Worm (Caenorhabditis elegans) whole organism, late embryonic: ENCODE data around the gene C46F2.1.

Experiments
- C08G9.2 ChIP-seq: sonication (generic microtip); optimal IDR thresholded peaks from 2 replicates; lab custom pipeline; 2016; ENCODE audit warnings: mild to moderate bottlenecking, missing genetic modification characterization, moderate library complexity, missing compliant biosample characterization
- K02D7.2 ChIP-seq: sonication (generic microtip); optimal IDR thresholded peaks from 2 replicates; lab custom pipeline; 2017; ENCODE audit warnings: mild to moderate bottlenecking, missing genetic modification characterization, missing compliant biosample characterization
- K09A11.1 ChIP-seq: sonication (generic microtip); optimal IDR thresholded peaks from 2 replicates; lab custom pipeline; 2017; ENCODE audit warnings: antibody characterized with exemption, mild to moderate bottlenecking, missing genetic modification characterization, missing compliant biosample characterization; ENCODE audit not compliant: insufficient read depth
- ahr-1 ChIP-seq: sonication (generic microtip); optimal IDR thresholded peaks from 2 replicates; lab custom pipeline; 2016; ENCODE audit warnings: missing genetic modification characterization, missing compliant biosample characterization
- ceh-18 ChIP-seq: sonication (generic microtip); optimal IDR thresholded peaks from 2 replicates; lab custom pipeline; 2016; ENCODE audit warnings: missing genetic modification characterization, missing compliant biosample characterization
- ceh-48 ChIP-seq: sonication (generic microtip); optimal IDR thresholded peaks from 2 replicates; lab custom pipeline; 2016; ENCODE audit warnings: missing genetic modification characterization, inconsistent platforms, missing compliant biosample characterization
- ceh-6 ChIP-seq: fragments of 200-800 bp; sonication (Bioruptor generic); optimal IDR thresholded peaks from 2 replicates; lab custom pipeline; 2018; ENCODE audit warnings: mild to moderate bottlenecking, missing genetic modification characterization, missing compliant biosample characterization
- ceh-9 ChIP-seq: sonication (generic microtip); optimal IDR thresholded peaks from 2 replicates; lab custom pipeline; 2016; ENCODE audit warnings: mild to moderate bottlenecking, missing genetic modification characterization, inconsistent platforms, missing compliant biosample characterization
- dmd-4 ChIP-seq: sonication (generic microtip); optimal IDR thresholded peaks from 2 replicates; lab custom pipeline; 2016; ENCODE audit warnings: borderline replicate concordance, missing genetic modification characterization, missing compliant biosample characterization
- elt-2 ChIP-seq: sonication (generic microtip); optimal IDR thresholded peaks from 2 replicates; lab custom pipeline; 2016; ENCODE audit warnings: missing genetic modification reagents, missing genetic modification characterization, missing compliant biosample characterization
- ets-4 ChIP-seq: sonication (generic microtip); optimal IDR thresholded peaks from 2 replicates; lab custom pipeline; 2016; ENCODE audit warnings: missing genetic modification characterization, missing compliant biosample characterization
- eyg-1 ChIP-seq: sonication (generic microtip); optimal IDR thresholded peaks from 2 replicates; lab custom pipeline; 2016; ENCODE audit warnings: missing genotype, missing genetic modification characterization, missing compliant biosample characterization
- fax-1 ChIP-seq: sonication (generic microtip); optimal IDR thresholded peaks from 2 replicates; lab custom pipeline; 2016; ENCODE audit warnings: missing genotype, missing genetic modification characterization, missing compliant biosample characterization
- hlh-15 ChIP-seq: sonication (generic microtip); optimal IDR thresholded peaks from 2 replicates; lab custom pipeline; 2016; ENCODE audit warnings: missing genetic modification characterization, missing compliant biosample characterization
- hlh-30 ChIP-seq: sonication (generic microtip); optimal IDR thresholded peaks from 2 replicates; lab custom pipeline; 2017; ENCODE audit warnings: antibody characterized with exemption, missing genetic modification characterization, missing compliant biosample characterization; ENCODE audit not compliant: insufficient read depth
- hlh-8 ChIP-seq: sonication (generic microtip); optimal IDR thresholded peaks from 2 replicates; lab custom pipeline; 2016; ENCODE audit warnings: missing genotype, missing genetic modification characterization, missing compliant biosample characterization
- lin-11 ChIP-seq: fragments of 200-800 bp; sonication (Bioruptor generic); optimal IDR thresholded peaks from 2 replicates; lab custom pipeline; 2018; ENCODE audit warnings: mild to moderate bottlenecking, missing genetic modification characterization, missing compliant biosample characterization
- madf-2 ChIP-seq: sonication (generic microtip); optimal IDR thresholded peaks from 2 replicates; lab custom pipeline; 2017; ENCODE audit warnings: missing genetic modification characterization, missing compliant biosample characterization
- nhr-232 ChIP-seq: sonication (generic microtip); optimal IDR thresholded peaks from 2 replicates; lab custom pipeline; 2016; ENCODE audit warnings: missing genetic modification characterization, missing compliant biosample characterization
- npax-4 ChIP-seq: sonication (generic microtip); optimal IDR thresholded peaks from 2 replicates; lab custom pipeline; 2016; ENCODE audit warnings: missing genetic modification characterization, missing compliant biosample characterization
- odd-2 ChIP-seq: sonication (generic microtip); optimal IDR thresholded peaks from 2 replicates; lab custom pipeline; 2017; ENCODE audit warnings: antibody characterized with exemption, mild to moderate bottlenecking, missing genetic modification characterization, missing compliant biosample characterization
- pat-9 ChIP-seq: fragments of 200-800 bp; sonication (Bioruptor generic); optimal IDR thresholded peaks from 2 replicates; lab custom pipeline; 2018; ENCODE audit warnings: mild to moderate bottlenecking, missing genetic modification characterization, moderate library complexity, missing compliant biosample characterization
- pax-1 ChIP-seq: fragments of 150-350 bp; optimal IDR thresholded peaks from 2 replicates; lab custom pipeline; 2014; ENCODE audit warnings: missing biosample characterization, missing genetic modification characterization
- sdc-2 ChIP-seq: sonication (generic microtip); optimal IDR thresholded peaks from 2 replicates; lab custom pipeline; 2016; ENCODE audit warnings: missing genotype, missing genetic modification characterization, missing compliant biosample characterization
- sox-4 ChIP-seq: sonication (generic microtip); optimal IDR thresholded peaks from 2 replicates; lab custom pipeline; 2017; ENCODE audit warnings: mild to moderate bottlenecking, missing genetic modification characterization, inconsistent platforms, missing compliant biosample characterization
- tbx-2 ChIP-seq: sonication (generic microtip); optimal IDR thresholded peaks from 2 replicates; lab custom pipeline; 2016; ENCODE audit warnings: missing genetic modification characterization, missing compliant biosample characterization
- unc-3 ChIP-seq, 2 experiments: fragments of 200-800 bp in 1 of 2; sonication (Bioruptor generic) in 1 of 2; sonication (generic microtip) in 1 of 2; conservative IDR thresholded peaks in 1 of 2; optimal IDR thresholded peaks in 1 of 2; 2 replicates each; pipeline versions ENCODE4 v1.3.6 to Lab custom; 2016 to 2022; ENCODE audit warnings: missing compliant biosample characterization in 2 of 2, missing genetic modification characterization in 2 of 2, missing genetic modification reagents in 1 of 2
- unc-86 ChIP-seq: sonication (generic microtip); optimal IDR thresholded peaks from 2 replicates; lab custom pipeline; 2016; ENCODE audit warnings: missing genetic modification characterization, missing compliant biosample characterization
- ztf-16 ChIP-seq: sonication (generic microtip); optimal IDR thresholded peaks from 2 replicates; lab custom pipeline; 2017; ENCODE audit warnings: missing genetic modification characterization, missing compliant biosample characterization

C46F2.1 gene

DNA sequence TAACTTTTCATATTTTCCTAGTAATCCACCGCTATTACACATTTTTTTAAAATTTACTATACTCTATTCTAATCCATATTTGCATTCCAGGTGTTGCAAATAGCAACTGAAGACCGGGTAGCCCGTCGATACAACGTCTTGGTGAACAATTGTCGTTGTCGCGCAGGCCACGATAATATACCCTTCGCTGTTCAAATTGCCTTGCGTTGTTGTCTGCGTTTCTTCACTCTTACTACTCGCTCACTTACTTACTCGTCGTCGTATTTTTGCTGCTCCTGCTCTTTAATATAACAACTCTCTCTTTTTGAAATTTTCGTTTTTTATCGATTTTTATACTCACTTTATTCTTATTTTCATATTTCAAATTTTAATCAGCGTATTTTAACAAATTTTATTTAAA lies 26.1 kb downstream of the C46F2.1 start, which contains the start of gene K07E3.2:
Gene K07E3.2 (plus strand): TSS at position 400 of the 400 bp plus-strand sequence.
- TF ChIP-seq sdc-2 (tag; lab: Kevin White, UChicago) = peak; percentile 92
- no peak for TF ChIP-seq elt-2 (tag; lab: Kevin White, UChicago)
- TF ChIP-seq, all 69 proteins: peak for 1

DNA sequence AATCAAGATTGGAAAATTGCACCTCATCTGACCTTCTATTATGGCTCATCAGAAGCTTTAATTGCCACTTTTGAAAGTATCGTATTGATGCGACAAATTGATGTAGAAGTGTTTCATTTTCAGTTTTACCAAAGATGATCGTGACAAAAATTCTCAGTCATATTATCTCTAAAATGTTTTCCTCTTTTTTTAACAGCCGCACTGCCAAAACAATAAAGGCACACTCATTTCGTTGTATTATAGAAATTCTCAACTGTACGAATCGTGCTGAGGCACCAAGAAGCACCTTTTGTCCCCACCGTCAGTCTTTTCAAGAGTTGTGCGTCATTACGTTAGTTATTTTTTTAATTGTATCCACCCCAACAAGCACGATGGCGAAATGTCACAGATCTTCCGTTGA lies 30.1 kb downstream of the C46F2.1 start, which contains the start of gene K07E3.9:
Gene K07E3.9 (plus strand): TSS at position 301 of the 400 bp plus-strand sequence.
- TF ChIP-seq unc-3 (GFP tag; conservative IDR thresholded peaks at IDR 0.05; lab: Robert Waterston, UW) (no peak), unc-3 (tag; optimal IDR thresholded peaks at IDR 0.05; lab: Kevin White, UChicago) (no peak), ceh-48 (tag; lab: Kevin White, UChicago) (no peak), elt-2 (tag; lab: Kevin White, UChicago) (no peak), K09A11.1 (tag; lab: Kevin White, UChicago) (no peak), nhr-232 (no peak), lin-11 (no peak), tbx-2 (tag; lab: Kevin White, UChicago) (no peak), unc-86 (tag; lab: Kevin White, UChicago) (no peak)

DNA sequence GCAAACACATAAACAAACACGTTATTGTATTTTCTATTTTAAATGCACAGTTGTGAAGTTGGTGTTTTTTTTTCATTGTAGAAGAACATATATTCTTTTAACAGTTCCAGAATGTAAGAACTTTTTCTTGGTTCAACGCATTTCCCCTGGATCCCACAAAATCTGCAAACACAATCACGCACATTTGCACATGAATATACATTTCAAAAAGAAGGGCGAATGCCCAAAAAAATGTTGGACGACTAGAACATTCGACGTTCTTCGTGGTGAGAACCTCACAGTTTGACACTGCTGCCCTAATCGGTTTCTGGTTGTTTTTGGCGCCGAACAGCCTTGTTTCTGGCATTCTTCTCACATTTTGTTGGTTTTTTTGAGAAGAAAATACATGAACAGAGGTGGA lies 31.7 kb downstream of the C46F2.1 start:
- TF ChIP-seq tbx-2 (tag; lab: Kevin White, UChicago) (peak; percentile 19), ceh-6 (GFP tag; lab: Kevin White, UChicago) (no peak)

DNA sequence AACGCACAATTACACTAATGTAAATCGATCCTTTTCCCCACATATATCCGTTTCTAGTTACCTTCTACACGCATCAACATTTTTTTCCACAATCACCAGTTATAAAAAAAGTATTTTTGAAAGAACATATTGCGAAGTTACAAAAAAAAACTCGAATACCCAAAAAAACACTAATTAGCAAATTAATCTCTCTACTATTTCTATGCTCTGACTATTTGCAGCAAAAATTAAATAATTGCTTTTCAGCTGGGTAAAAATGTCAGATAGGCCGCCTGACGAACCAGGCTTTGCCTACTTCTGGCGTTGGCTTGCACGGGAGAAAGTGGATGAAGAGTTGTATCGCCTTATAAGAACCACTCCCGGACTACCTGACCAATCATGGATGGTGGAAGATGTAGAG lies 32.3 kb downstream of the C46F2.1 start, which contains the start of gene K07E3.1:
Gene K07E3.1 (plus strand): TSS at position 247 of the 400 bp plus-strand sequence.
- TF ChIP-seq odd-2 (tag; lab: Kevin White, UChicago) = no peak
- TF ChIP-seq fax-1 = no peak
- TF ChIP-seq ets-4 (tag; lab: Kevin White, UChicago) = no peak
- TF ChIP-seq npax-4 (tag; lab: Kevin White, UChicago) = no peak
- TF ChIP-seq K09A11.1 (tag; lab: Kevin White, UChicago) = no peak
- TF ChIP-seq ceh-18 (tag; lab: Kevin White, UChicago) = no peak
- TF ChIP-seq eyg-1 (tag; lab: Kevin White, UChicago) = no peak
- TF ChIP-seq C08G9.2 = no peak
- no peak for TF ChIP-seq hlh-8 (tag; lab: Kevin White, UChicago)
- no peak for TF ChIP-seq hlh-30
- TF ChIP-seq hlh-15 (tag; lab: Kevin White, UChicago) = no peak
- TF ChIP-seq ceh-48 (tag; lab: Kevin White, UChicago) = no peak
- TF ChIP-seq ahr-1 (tag; lab: Kevin White, UChicago) = no peak
- TF ChIP-seq ceh-9 (tag; lab: Kevin White, UChicago) = no peak
- no peak for TF ChIP-seq pax-1 (tag; lab: Kevin White, UChicago)
- no peak for TF ChIP-seq madf-2 (tag; lab: Kevin White, UChicago)
- TF ChIP-seq ztf-16 (tag; lab: Kevin White, UChicago) = no peak
- no peak for TF ChIP-seq K02D7.2 (tag; lab: Kevin White, UChicago)

DNA sequence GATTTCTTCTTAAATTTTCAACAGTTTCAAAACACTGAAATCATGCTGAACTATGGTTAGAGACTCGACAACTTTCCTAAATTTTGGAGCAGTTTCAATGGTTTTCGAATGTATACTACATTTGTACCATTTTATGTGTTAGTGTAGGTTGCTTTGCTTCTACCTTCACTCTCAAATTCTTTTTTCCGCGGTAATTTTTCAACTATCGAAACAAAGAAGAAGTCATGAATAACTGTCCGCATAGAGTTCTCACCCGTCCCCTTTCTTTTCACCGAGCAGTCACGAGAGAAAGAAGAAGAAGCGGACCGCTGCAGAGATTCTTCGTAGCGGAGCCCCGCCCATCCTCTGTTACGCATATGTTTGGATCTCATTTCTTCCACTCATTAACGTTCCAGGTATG lies 38.3 kb downstream of the C46F2.1 start, which contains the start of gene hlh-8:
Gene hlh-8 (plus strand): TSS at position 301 of the 400 bp plus-strand sequence.
- TF ChIP-seq hlh-8 (tag; lab: Kevin White, UChicago) (peak; percentile 49), sox-4 (no peak)
- TF ChIP-seq, all 69 proteins: peak for 1

DNA sequence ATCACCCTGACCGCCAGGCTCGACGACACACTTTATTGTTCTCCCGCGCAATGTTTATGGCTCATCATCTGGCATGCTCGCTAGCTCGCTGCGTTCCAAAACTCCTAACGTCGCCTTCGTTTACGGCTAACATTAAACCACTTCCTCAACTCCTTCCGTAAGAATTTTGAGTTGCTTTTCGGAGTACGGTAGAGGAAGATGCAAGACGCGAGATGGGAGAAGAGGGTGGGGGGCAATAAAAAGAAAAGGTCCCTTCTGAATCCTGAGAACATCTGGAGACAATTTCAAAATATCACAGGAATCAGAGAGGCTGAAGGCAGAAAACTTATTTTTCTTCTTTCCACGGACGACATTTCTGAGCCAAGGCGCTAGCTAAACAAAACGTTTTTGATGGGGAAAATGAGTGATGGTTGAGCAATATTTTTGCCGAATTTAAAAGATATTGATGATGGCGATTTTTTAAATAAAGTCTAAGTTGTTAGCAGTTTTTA lies 40.0 kb downstream of the C46F2.1 start:
- no peak for TF ChIP-seq pat-9
- TF ChIP-seq dmd-4 (tag; lab: Kevin White, UChicago) = no peak
- TF ChIP-seq C08G9.2 = no peak
- TF ChIP-seq hlh-8 (tag; lab: Kevin White, UChicago) = peak; percentile 98
